Fruit fly (Drosophila melanogaster) whole organism, embryonic: ENCODE data around the gene CG10254.

Experiments
- CG12155 ChIP-seq: fragments of 200-800 bp; sonication (Bioruptor generic); optimal IDR thresholded peaks from 3 replicates; lab custom pipeline; 2016; ENCODE audit warnings: missing biosample characterization, missing genetic modification characterization
- CG12219 ChIP-seq: fragments of 200-800 bp; sonication (Bioruptor generic); optimal IDR thresholded peaks from 3 replicates; lab custom pipeline; 2018; ENCODE audit warnings: missing biosample characterization, mild to moderate bottlenecking, missing genetic modification characterization
- CG12769 ChIP-seq: fragments of 200-800 bp; sonication (Bioruptor generic); optimal IDR thresholded peaks from 2 replicates; lab custom pipeline; 2019; ENCODE audit warnings: missing biosample characterization, mild to moderate bottlenecking, missing genetic modification characterization, moderate library complexity
- CG15514 ChIP-seq: fragments of 200-800 bp; sonication (Bioruptor generic); optimal IDR thresholded peaks from 3 replicates; lab custom pipeline; 2017; ENCODE audit warnings: missing biosample characterization, missing genetic modification characterization, mild to moderate bottlenecking, moderate library complexity, missing genetic modification reagents
- CG15601 ChIP-seq: fragments of 200-800 bp; sonication (Bioruptor generic); optimal IDR thresholded peaks from 3 replicates; lab custom pipeline; 2019; ENCODE audit warnings: missing biosample characterization, mild to moderate bottlenecking, missing genetic modification characterization, moderate library complexity
- CG15696 ChIP-seq: fragments of 200-800 bp; sonication (Bioruptor generic); optimal IDR thresholded peaks from 2 replicates; lab custom pipeline; 2019; ENCODE audit warnings: missing biosample characterization, mild to moderate bottlenecking, missing genetic modification characterization, moderate library complexity
- CG17328 ChIP-seq: fragments of 200-800 bp; sonication (Bioruptor generic); IDR thresholded peaks from 2 replicates; pipeline ENCODE4 v1.3.6; 2022; ENCODE audit warnings: missing biosample characterization, missing genetic modification characterization
- CG2120 ChIP-seq: fragments of 200-800 bp; sonication (Bioruptor generic); optimal IDR thresholded peaks from 3 replicates; lab custom pipeline; 2016; ENCODE audit warnings: missing biosample characterization, missing genetic modification characterization
- CG31224 ChIP-seq: fragments of 200-800 bp; sonication (Bioruptor generic); IDR thresholded peaks from 2 replicates; pipeline ENCODE4 v1.3.6; 2022; ENCODE audit warnings: missing biosample characterization, missing genetic modification characterization
- CG32772 ChIP-seq: fragments of 200-800 bp; sonication (Bioruptor generic); IDR thresholded peaks from 2 replicates; pipeline ENCODE4 v1.3.6; 2022; ENCODE audit warnings: missing biosample characterization, missing genetic modification characterization
- CG33557 ChIP-seq: fragments of 200-800 bp; sonication (Bioruptor generic); optimal IDR thresholded peaks from 2 replicates; lab custom pipeline; 2019; ENCODE audit warnings: missing biosample characterization, mild to moderate bottlenecking, missing genetic modification characterization, moderate library complexity
- CG3847 ChIP-seq: fragments of 200-800 bp; sonication (Bioruptor generic); IDR thresholded peaks from 2 replicates; pipeline ENCODE4 v1.3.6; 2022; ENCODE audit warnings: missing biosample characterization, missing genetic modification characterization
- CG4328 ChIP-seq: fragments of 200-800 bp; sonication (Bioruptor generic); optimal IDR thresholded peaks from 3 replicates; lab custom pipeline; 2017; ENCODE audit warnings: missing biosample characterization, missing genetic modification reagents, missing genetic modification characterization
- CG4820 ChIP-seq: fragments of 200-800 bp; sonication (Bioruptor generic); optimal IDR thresholded peaks from 3 replicates; lab custom pipeline; 2016; ENCODE audit warnings: missing biosample characterization, missing genetic modification characterization
- CG7357 ChIP-seq: fragments of 200-800 bp; sonication (Bioruptor generic); IDR thresholded peaks from 3 replicates; pipeline ENCODE4 v1.3.6; 2022; ENCODE audit warnings: missing biosample characterization, missing genetic modification characterization
- CG8281 ChIP-seq: fragments of 200-800 bp; sonication (Bioruptor generic); optimal IDR thresholded peaks from 2 replicates; lab custom pipeline; 2018; ENCODE audit warnings: missing biosample characterization, mild to moderate bottlenecking, missing genetic modification characterization, moderate library complexity
- CG9727 ChIP-seq: fragments of 200-800 bp; sonication (Bioruptor generic); optimal IDR thresholded peaks from 3 replicates; lab custom pipeline; 2017; ENCODE audit warnings: missing biosample characterization, mild to moderate bottlenecking, missing genetic modification characterization
- CoRest ChIP-seq: fragments of 200-800 bp; sonication (Bioruptor generic); optimal IDR thresholded peaks from 3 replicates; lab custom pipeline; 2018; ENCODE audit warnings: missing biosample characterization, mild to moderate bottlenecking, missing genetic modification characterization, moderate library complexity
- D ChIP-seq, 2 experiments: fragments of 200-800 bp in 1 of 2; fragments of >200 bp in 1 of 2; sonication (Bioruptor generic) in 1 of 2; optimal IDR thresholded peaks; 2 replicates in 1 of 2; 3 replicates in 1 of 2; lab custom pipeline; 2017; ENCODE audit warnings: mild to moderate bottlenecking in 1 of 2, missing biosample characterization in 1 of 2, missing genetic modification characterization in 1 of 2, missing genetic modification reagents in 1 of 2
- HLH54F ChIP-seq: fragments of 200-800 bp; sonication (Bioruptor generic); optimal IDR thresholded peaks from 3 replicates; lab custom pipeline; 2016; ENCODE audit warnings: missing biosample characterization, missing genetic modification characterization
- Hsf ChIP-seq: fragments of 200-800 bp; sonication (Bioruptor generic); optimal IDR thresholded peaks from 3 replicates; lab custom pipeline; 2016; ENCODE audit warnings: missing biosample characterization, missing genetic modification characterization
- NK7.1 ChIP-seq: fragments of 200-800 bp; sonication (Bioruptor generic); optimal IDR thresholded peaks from 3 replicates; lab custom pipeline; 2016; ENCODE audit warnings: missing biosample characterization, missing genetic modification characterization
- Ravus ChIP-seq: fragments of 200-800 bp; sonication (Bioruptor generic); IDR thresholded peaks from 2 replicates; pipeline ENCODE4 v1.3.6; 2022; ENCODE audit warnings: missing biosample characterization, missing genetic modification characterization
- Usf ChIP-seq: fragments of 200-800 bp; sonication (Bioruptor generic); optimal IDR thresholded peaks from 2 replicates; lab custom pipeline; 2017; ENCODE audit warnings: missing genotype, missing biosample characterization, missing genetic modification characterization
- Vsx1 ChIP-seq: fragments of 200-800 bp; sonication (Bioruptor generic); optimal IDR thresholded peaks from 2 replicates; lab custom pipeline; 2017; ENCODE audit warnings: missing biosample characterization, mild to moderate bottlenecking, missing genetic modification characterization, missing genetic modification reagents
- bcd ChIP-seq: fragments of 200-800 bp; sonication (Bioruptor generic); optimal IDR thresholded peaks from 2 replicates; lab custom pipeline; 2017; ENCODE audit warnings: missing biosample characterization, mild to moderate bottlenecking, missing genetic modification characterization
- cg ChIP-seq: fragments of 200-800 bp; sonication (Bioruptor generic); optimal IDR thresholded peaks from 3 replicates; lab custom pipeline; 2019; ENCODE audit warnings: missing biosample characterization, mild to moderate bottlenecking, missing genetic modification characterization, moderate library complexity
- ci ChIP-seq: fragments of 200-800 bp; sonication (Bioruptor generic); IDR thresholded peaks from 3 replicates; pipeline ENCODE4 v1.3.6; 2022; ENCODE audit warnings: missing biosample characterization, missing genetic modification characterization
- crc ChIP-seq: fragments of 200-800 bp; sonication (Bioruptor generic); optimal IDR thresholded peaks from 2 replicates; lab custom pipeline; 2016; ENCODE audit warnings: missing biosample characterization, missing genetic modification characterization
- crp ChIP-seq, 2 experiments: fragments of 200-800 bp; sonication (Bioruptor generic); optimal IDR thresholded peaks; 2 replicates in 1 of 2; 3 replicates in 1 of 2; lab custom pipeline; 2017; ENCODE audit warnings: missing biosample characterization in 2 of 2, missing genetic modification characterization in 2 of 2, mild to moderate bottlenecking in 1 of 2, moderate library complexity in 1 of 2
- disco-r ChIP-seq: fragments of 200-800 bp; sonication (Bioruptor generic); optimal IDR thresholded peaks from 2 replicates; lab custom pipeline; 2016; ENCODE audit warnings: missing biosample characterization, missing genetic modification characterization
- dm ChIP-seq: fragments of 200-800 bp; sonication (Bioruptor generic); optimal IDR thresholded peaks from 3 replicates; lab custom pipeline; 2016; ENCODE audit warnings: missing biosample characterization, missing genetic modification characterization
- dpn ChIP-seq, 2 experiments: fragments of 200-800 bp; sonication (Bioruptor generic); optimal IDR thresholded peaks; 3 replicates each; lab custom pipeline; 2016; ENCODE audit warnings: missing biosample characterization in 2 of 2, missing genetic modification characterization in 2 of 2
- ham ChIP-seq: fragments of 200-800 bp; sonication (Bioruptor generic); IDR thresholded peaks from 2 replicates; pipeline ENCODE4 v1.3.6; 2022; ENCODE audit warnings: missing biosample characterization, missing genetic modification characterization
- ind ChIP-seq: fragments of 200-800 bp; sonication (Bioruptor generic); optimal IDR thresholded peaks from 3 replicates; lab custom pipeline; 2016; ENCODE audit warnings: missing biosample characterization, missing genetic modification characterization
- insv ChIP-seq, 2 experiments: fragments of 200-800 bp; sonication (Bioruptor generic); optimal IDR thresholded peaks; 3 replicates each; lab custom pipeline; 2016 to 2018; ENCODE audit warnings: missing biosample characterization in 2 of 2, missing genetic modification characterization in 2 of 2
- kni ChIP-seq: fragments of 200-800 bp; sonication (Bioruptor generic); optimal IDR thresholded peaks from 3 replicates; lab custom pipeline; 2017; ENCODE audit warnings: mild to moderate bottlenecking, missing biosample characterization, missing genetic modification reagents, missing genetic modification characterization
- onecut ChIP-seq: fragments of 200-800 bp; sonication (Bioruptor generic); IDR thresholded peaks from 2 replicates; pipeline ENCODE4 v1.3.6; 2022; ENCODE audit warnings: missing biosample characterization, missing genetic modification characterization
- phol ChIP-seq: fragments of 200-800 bp; sonication (Bioruptor generic); optimal IDR thresholded peaks from 3 replicates; lab custom pipeline; 2018; ENCODE audit warnings: missing biosample characterization, mild to moderate bottlenecking, missing genetic modification characterization, moderate library complexity
- prd ChIP-seq, 3 experiments: fragments of >200 bp in 2 of 3; fragments of 200-800 bp in 1 of 3; sonication (Bioruptor generic) in 1 of 3; optimal IDR thresholded peaks in 2 of 3; IDR thresholded peaks in 1 of 3; 2 replicates in 2 of 3; 3 replicates in 1 of 3; pipeline versions ENCODE4 v1.3.6 to Lab custom; 2017 to 2022; ENCODE audit warnings: missing biosample characterization in 1 of 3, missing genetic modification characterization in 1 of 3
- psq ChIP-seq: fragments of 200-800 bp; sonication (Bioruptor generic); optimal IDR thresholded peaks from 2 replicates; lab custom pipeline; 2017; ENCODE audit warnings: missing biosample characterization, missing genetic modification characterization
- pum ChIP-seq: fragments of 200-800 bp; sonication (Bioruptor generic); optimal IDR thresholded peaks from 2 replicates; lab custom pipeline; 2016; ENCODE audit warnings: missing biosample characterization, missing genetic modification characterization
- sc ChIP-seq, 3 experiments: fragments of >200 bp in 2 of 3; fragments of 200-800 bp in 1 of 3; sonication (Bioruptor generic) in 1 of 3; optimal IDR thresholded peaks; 2 replicates in 2 of 3; 3 replicates in 1 of 3; lab custom pipeline; 2017; ENCODE audit warnings: mild to moderate bottlenecking in 1 of 3, missing biosample characterization in 1 of 3, missing genetic modification characterization in 1 of 3, missing genetic modification reagents in 1 of 3
- scrt ChIP-seq: fragments of 200-800 bp; sonication (Bioruptor generic); optimal IDR thresholded peaks from 2 replicates; lab custom pipeline; 2018; ENCODE audit warnings: missing biosample characterization, mild to moderate bottlenecking, missing genetic modification characterization, moderate library complexity
- sd ChIP-seq: fragments of 200-800 bp; sonication (Bioruptor generic); optimal IDR thresholded peaks from 3 replicates; lab custom pipeline; 2018; ENCODE audit warnings: missing biosample characterization, mild to moderate bottlenecking, missing genetic modification characterization, moderate library complexity
- sqz ChIP-seq: fragments of 200-800 bp; sonication (Bioruptor generic); optimal IDR thresholded peaks from 3 replicates; lab custom pipeline; 2018; ENCODE audit warnings: missing biosample characterization, mild to moderate bottlenecking, missing genetic modification characterization
- unpg ChIP-seq: fragments of 200-800 bp; sonication (Bioruptor generic); optimal IDR thresholded peaks from 3 replicates; lab custom pipeline; 2018; ENCODE audit warnings: missing biosample characterization, mild to moderate bottlenecking, missing genetic modification characterization, moderate library complexity

CG10254 gene

DNA sequence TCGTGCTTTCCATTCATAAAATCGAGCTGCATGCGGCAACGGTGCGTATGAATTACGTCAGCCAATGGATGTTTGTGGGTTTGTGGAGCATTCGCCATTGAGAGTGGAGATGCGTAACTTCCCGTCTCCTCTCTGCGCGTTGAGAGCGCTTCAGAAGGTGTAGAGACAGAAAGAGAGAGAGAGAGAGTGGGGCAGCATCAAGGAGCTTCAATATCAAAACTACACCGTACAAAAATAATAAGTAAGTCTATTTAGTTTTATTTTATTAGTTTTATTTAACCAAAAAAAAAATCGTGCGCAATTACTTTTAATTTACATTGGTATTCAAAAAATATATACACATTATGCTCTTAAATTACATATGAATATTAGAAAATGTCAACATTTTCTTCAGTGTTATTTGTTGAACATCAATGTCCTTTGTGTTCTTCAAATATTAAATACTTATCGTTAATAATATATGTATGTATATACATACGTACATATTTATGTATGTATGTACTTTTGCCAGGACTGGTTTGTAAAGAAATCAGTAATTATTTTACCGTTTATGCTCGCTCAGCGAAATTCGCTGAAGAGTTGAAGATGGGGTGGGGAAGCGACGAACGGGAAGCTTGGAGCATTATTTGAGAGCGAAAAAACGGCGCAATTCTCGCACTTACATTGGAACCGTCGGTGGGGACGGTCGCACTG lies 28.0 kb upstream of the CG10254 start, which contains the start of gene CG10365 (continued):
- TF ChIP-seq CG12769 (tag; lab: Kevin White, UChicago) (peak; percentile 70), psq (peak; percentile 52), CG17328 (GFP tag; lab: Robert Waterston, UW) (peak; percentile 85), NK7.1 (GFP tag; lab: Kevin White, UChicago) (no peak), CG4820 (GFP tag; lab: Kevin White, UChicago) (peak; percentile 49), CG12219 (GFP tag; lab: Kevin White, UChicago) (peak; percentile 59), ham (GFP tag; lab: Robert Waterston, UW) (no peak), dpn (GFP tag; optimal IDR thresholded peaks at IDR 0.05; lab: Kevin White, UChicago) (peak in 1 of 2 experiments; percentile 86), sc (optimal IDR thresholded peaks at IDR 0.05; lab: Kevin White, UChicago) (no peak), sc (GFP tag; optimal IDR thresholded peaks at IDR 0.05; lab: Kevin White, UChicago) (peak; percentile 24), onecut (peak; percentile 74), CG8281 (peak; percentile 64), HLH54F (GFP tag; lab: Kevin White, UChicago) (no peak), disco-r (GFP tag; lab: Kevin White, UChicago) (no peak), cg (GFP tag; lab: Kevin White, UChicago) (no peak), CG32772 (peak; percentile 85), sd (tag; lab: Kevin White, UChicago) (peak; percentile 65), CG33557 (GFP tag; lab: Kevin White, UChicago) (no peak), CG9727 (GFP tag; lab: Kevin White, UChicago) (peak; percentile 92), CG7357 (GFP tag; lab: Robert Waterston, UW) (peak; percentile 76), kni (GFP tag; lab: Kevin White, UChicago) (no peak), dm (GFP tag; lab: Kevin White, UChicago) (no peak), Hsf (GFP tag; lab: Kevin White, UChicago) (peak; percentile 38), crc (no peak), CoRest (tag; lab: Kevin White, UChicago) (peak; percentile 93), Ravus (GFP tag; lab: Robert Waterston, UW) (peak; percentile 76), CG15696 (tag; lab: Kevin White, UChicago) (peak; percentile 40), CG3847 (GFP tag; lab: Robert Waterston, UW) (peak; percentile 81), CG15514 (GFP tag; lab: Kevin White, UChicago) (peak; percentile 21), unpg (GFP tag; lab: Kevin White, UChicago) (peak; percentile 93), Usf (GFP tag; lab: Kevin White, UChicago) (peak; percentile 25), sqz (peak; percentile 52), CG2120 (GFP tag; lab: Kevin White, UChicago) (peak; percentile 81), CG4328 (GFP tag; lab: Kevin White, UChicago) (peak; percentile 58), CG31224 (GFP tag; lab: Robert Waterston, UW) (no peak), D (optimal IDR thresholded peaks at IDR 0.05; lab: Kevin White, UChicago) (no peak), D (GFP tag; optimal IDR thresholded peaks at IDR 0.05; lab: Kevin White, UChicago) (peak; percentile 42), phol (tag; lab: Kevin White, UChicago) (peak; percentile 89), insv (GFP tag; optimal IDR thresholded peaks at IDR 0.05; lab: Kevin White, UChicago) (peak in 1 of 2 experiments; percentile 13), pum (GFP tag; lab: Kevin White, UChicago) (no peak), ind (GFP tag; lab: Kevin White, UChicago) (peak; percentile 81), CG12155 (GFP tag; lab: Kevin White, UChicago) (peak; percentile 76), bcd (GFP tag; lab: Kevin White, UChicago) (peak; percentile 80), CG15601 (peak; percentile 70), scrt (GFP tag; lab: Kevin White, UChicago) (peak; percentile 81), crp (GFP tag; optimal IDR thresholded peaks at IDR 0.05; lab: Kevin White, UChicago) (peak in 1 of 2 experiments; percentile 46), prd (optimal IDR thresholded peaks at IDR 0.05; lab: Kevin White, UChicago) (no peak), prd (GFP tag; IDR thresholded peaks at IDR 0.05; lab: Robert Waterston, UW) (peak; percentile 77), Vsx1 (GFP tag; lab: Kevin White, UChicago) (peak; percentile 43), ci (GFP tag; lab: Robert Waterston, UW) (peak; percentile 61; the same call in 1 of the 3 replicates)
